Worm (Caenorhabditis elegans) whole organism, mixed stage, embryonic: ENCODE measurements around the gene C25A11.2.
A peak's percentile ranks its signal among the peaks of the same experiment; 100 is the strongest.

Experiments
- M03D4.4 ChIP-seq: sonication (generic microtip); optimal IDR thresholded peaks from 2 replicates; lab custom pipeline; 2017; ENCODE audit warnings: mild to moderate bottlenecking, missing genetic modification characterization, missing compliant biosample characterization
- blmp-1 ChIP-seq: fragments of 150-350 bp; optimal IDR thresholded peaks from 2 replicates; lab custom pipeline; 2014; ENCODE audit warnings: missing biosample characterization, missing genetic modification characterization
- ceh-39 ChIP-seq: fragments of 150-350 bp; optimal IDR thresholded peaks from 2 replicates; lab custom pipeline; 2014; ENCODE audit warnings: missing biosample characterization, missing genetic modification characterization
- ceh-43 ChIP-seq: fragments of 200-800 bp; sonication (Bioruptor generic); optimal IDR thresholded peaks from 2 replicates; lab custom pipeline; 2018; ENCODE audit warnings: mild to moderate bottlenecking, missing genetic modification characterization, moderate library complexity, missing compliant biosample characterization
- ceh-83 ChIP-seq: fragments of 200-800 bp; sonication (Bioruptor generic); optimal IDR thresholded peaks from 2 replicates; lab custom pipeline; 2018; ENCODE audit warnings: mild to moderate bottlenecking, missing genetic modification characterization, missing compliant biosample characterization
- ces-1 ChIP-seq: fragments of 150-350 bp; optimal IDR thresholded peaks from 2 replicates; lab custom pipeline; 2014; ENCODE audit warnings: missing biosample characterization, missing genetic modification reagents, missing genetic modification characterization
- cnd-1 ChIP-seq: fragments of 200-800 bp; sonication (Bioruptor generic); optimal IDR thresholded peaks from 2 replicates; lab custom pipeline; 2018; ENCODE audit warnings: mild to moderate bottlenecking, missing genetic modification characterization, missing compliant biosample characterization
- drap-1 ChIP-seq: fragments of 200-800 bp; sonication (Bioruptor generic); optimal IDR thresholded peaks from 3 replicates; lab custom pipeline; 2018; ENCODE audit warnings: mild to moderate bottlenecking, missing genetic modification characterization, missing compliant biosample characterization
- elt-1 ChIP-seq: sonication (generic microtip); optimal IDR thresholded peaks from 2 replicates; lab custom pipeline; 2017; ENCODE audit warnings: missing genetic modification characterization, mild to moderate bottlenecking, missing compliant biosample characterization, antibody characterized with exemption, moderate library complexity, borderline replicate concordance; ENCODE audit not compliant: insufficient read depth
- elt-3 ChIP-seq: fragments of 150-350 bp; optimal IDR thresholded peaks from 2 replicates; lab custom pipeline; 2014; ENCODE audit warnings: missing biosample characterization, missing genetic modification characterization
- flh-1 ChIP-seq: fragments of 200-800 bp; sonication (Bioruptor generic); optimal IDR thresholded peaks from 2 replicates; lab custom pipeline; 2018; ENCODE audit warnings: mild to moderate bottlenecking, missing genetic modification characterization, moderate library complexity, missing compliant biosample characterization
- ham-2 ChIP-seq: fragments of 200-800 bp; sonication (Bioruptor generic); optimal IDR thresholded peaks from 2 replicates; lab custom pipeline; 2018; ENCODE audit warnings: mild to moderate bottlenecking, missing genetic modification characterization, missing compliant biosample characterization
- hlh-1 ChIP-seq: fragments of 150-350 bp; optimal IDR thresholded peaks from 2 replicates; lab custom pipeline; 2014; ENCODE audit warnings: missing biosample characterization, missing genetic modification reagents, missing genetic modification characterization
- lin-32 ChIP-seq: fragments of 200-800 bp; sonication (Bioruptor generic); optimal IDR thresholded peaks from 2 replicates; lab custom pipeline; 2018; ENCODE audit warnings: mild to moderate bottlenecking, missing genetic modification characterization, missing compliant biosample characterization
- mep-1 ChIP-seq: fragments of 150-350 bp; optimal IDR thresholded peaks from 2 replicates; lab custom pipeline; 2017; ENCODE audit warnings: missing biosample characterization, missing genetic modification reagents, missing genetic modification characterization, inconsistent platforms
- mls-2 ChIP-seq: sonication (generic microtip); optimal IDR thresholded peaks from 2 replicates; lab custom pipeline; 2016; ENCODE audit warnings: mild to moderate bottlenecking, missing genetic modification characterization, moderate library complexity, missing compliant biosample characterization
- nhr-12 ChIP-seq: fragments of 150-350 bp; optimal IDR thresholded peaks from 2 replicates; lab custom pipeline; 2014; ENCODE audit warnings: missing biosample characterization, missing genetic modification characterization
- nhr-28 ChIP-seq: fragments of 150-350 bp; optimal IDR thresholded peaks from 2 replicates; lab custom pipeline; 2014; ENCODE audit warnings: missing biosample characterization, missing genetic modification characterization
- nhr-76 ChIP-seq: sonication (generic microtip); optimal IDR thresholded peaks from 2 replicates; lab custom pipeline; 2017; ENCODE audit warnings: missing biosample characterization, missing genetic modification characterization
- pha-4 ChIP-seq: fragments of 150-350 bp; optimal IDR thresholded peaks from 2 replicates; lab custom pipeline; 2018; ENCODE audit warnings: missing biosample characterization, missing genetic modification reagents, missing genetic modification characterization
- sem-2 ChIP-seq: fragments of 200-800 bp; sonication (Bioruptor generic); optimal IDR thresholded peaks from 2 replicates; lab custom pipeline; 2018; ENCODE audit warnings: mild to moderate bottlenecking, missing genetic modification characterization, missing compliant biosample characterization
- snpc-4 ChIP-seq: fragments of 150-350 bp; optimal IDR thresholded peaks from 2 replicates; lab custom pipeline; 2014; ENCODE audit warnings: missing biosample characterization, missing genetic modification characterization
- sptf-1 ChIP-seq: sonication (generic microtip); optimal IDR thresholded peaks from 2 replicates; lab custom pipeline; 2017; ENCODE audit warnings: mild to moderate bottlenecking, missing genetic modification characterization, moderate library complexity, missing compliant biosample characterization
- tbx-8 ChIP-seq: fragments of 200-800 bp; sonication (Bioruptor generic); optimal IDR thresholded peaks from 2 replicates; lab custom pipeline; 2018; ENCODE audit warnings: mild to moderate bottlenecking, missing genetic modification characterization, moderate library complexity, missing compliant biosample characterization
- unc-120 ChIP-seq: sonication (generic microtip); optimal IDR thresholded peaks from 2 replicates; lab custom pipeline; 2017; ENCODE audit warnings: missing genetic modification characterization, missing compliant biosample characterization; ENCODE audit not compliant: poor library complexity, severe bottlenecking
- unc-39 ChIP-seq: fragments of 150-350 bp; optimal IDR thresholded peaks from 2 replicates; lab custom pipeline; 2014; ENCODE audit warnings: missing biosample characterization, missing genetic modification characterization
- unc-62 ChIP-seq: fragments of 150-350 bp; optimal IDR thresholded peaks from 2 replicates; lab custom pipeline; 2014; ENCODE audit warnings: missing biosample characterization, missing genetic modification reagents, missing genetic modification characterization
- zip-8 ChIP-seq: fragments of 150-350 bp; optimal IDR thresholded peaks from 2 replicates; lab custom pipeline; 2014; ENCODE audit warnings: missing biosample characterization, missing genetic modification characterization

C25A11.2 gene

ce11 chrX:9118741-9119140 is 4.9 kb downstream of the C25A11.2 start:
- peak; percentile 32 for TF ChIP-seq sptf-1
- TF ChIP-seq mls-2 (tag; lab: Kevin White, UChicago) = peak; percentile 5
- TF ChIP-seq elt-1 (tag; lab: Kevin White, UChicago) = peak; percentile 56

- no peak for TF ChIP-seq sptf-1
Observed at ce11 chrX:9137402-9137801, 23.5 kb downstream of the C25A11.2 start, which contains the start of gene B0563.6. Gene B0563.6, plus strand, starts transcription at chrX:9137702.

- no peak for TF ChIP-seq blmp-1 (tag; lab: Kevin White, UChicago)
- no peak for TF ChIP-seq sem-2 (GFP tag; lab: Kevin White, UChicago)
- TF ChIP-seq cnd-1 (tag; lab: Kevin White, UChicago) = no peak
Observed at ce11 chrX:9145848-9146247, 32.0 kb downstream of the C25A11.2 start, which contains the start of gene B0563.5. Gene B0563.5, plus strand, starts transcription at chrX:9146148.

DNA sequence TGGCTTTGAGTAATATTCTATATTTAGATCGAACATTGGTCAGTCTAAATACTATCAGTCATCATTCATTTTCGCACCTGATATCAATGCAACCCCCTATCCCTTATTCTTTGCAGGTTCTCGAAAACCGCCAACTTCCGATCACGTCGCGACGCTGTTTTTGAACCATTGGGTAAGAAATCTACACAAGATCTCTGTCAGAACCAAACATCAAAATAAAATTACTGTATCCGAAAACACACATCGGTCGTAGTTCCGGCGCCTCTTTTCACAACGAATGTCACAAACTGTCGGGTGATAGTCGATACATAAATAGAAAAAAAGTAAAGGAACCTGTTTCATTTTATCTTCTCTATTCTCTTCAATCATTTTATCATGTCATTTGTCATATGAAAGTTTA is 33.1 kb downstream of the C25A11.2 start:
- no peak for TF ChIP-seq M03D4.4 (tag; lab: Kevin White, UChicago)
- TF ChIP-seq lin-32 (GFP tag; lab: Kevin White, UChicago) = no peak
- TF ChIP-seq nhr-76 (tag; lab: Kevin White, UChicago) = no peak
- TF ChIP-seq ceh-43 (GFP tag; lab: Kevin White, UChicago) = no peak
- TF ChIP-seq sem-2 (GFP tag; lab: Kevin White, UChicago) = no peak
- no peak for TF ChIP-seq cnd-1 (tag; lab: Kevin White, UChicago)
- no peak for TF ChIP-seq ceh-39 (tag; lab: Kevin White, UChicago)
- TF ChIP-seq snpc-4 (tag; lab: Kevin White, UChicago) = no peak
- TF ChIP-seq ham-2 (GFP tag; lab: Kevin White, UChicago) = no peak
- TF ChIP-seq zip-8 (tag; lab: Kevin White, UChicago) = no peak
- no peak for TF ChIP-seq nhr-12 (tag; lab: Kevin White, UChicago)
- no peak for TF ChIP-seq unc-39
- TF ChIP-seq nhr-28 = no peak
- TF ChIP-seq flh-1 = no peak
- TF ChIP-seq blmp-1 (tag; lab: Kevin White, UChicago) = no peak
- no peak for TF ChIP-seq elt-1 (tag; lab: Kevin White, UChicago)
- TF ChIP-seq, all 35 proteins: peak for 0

DNA sequence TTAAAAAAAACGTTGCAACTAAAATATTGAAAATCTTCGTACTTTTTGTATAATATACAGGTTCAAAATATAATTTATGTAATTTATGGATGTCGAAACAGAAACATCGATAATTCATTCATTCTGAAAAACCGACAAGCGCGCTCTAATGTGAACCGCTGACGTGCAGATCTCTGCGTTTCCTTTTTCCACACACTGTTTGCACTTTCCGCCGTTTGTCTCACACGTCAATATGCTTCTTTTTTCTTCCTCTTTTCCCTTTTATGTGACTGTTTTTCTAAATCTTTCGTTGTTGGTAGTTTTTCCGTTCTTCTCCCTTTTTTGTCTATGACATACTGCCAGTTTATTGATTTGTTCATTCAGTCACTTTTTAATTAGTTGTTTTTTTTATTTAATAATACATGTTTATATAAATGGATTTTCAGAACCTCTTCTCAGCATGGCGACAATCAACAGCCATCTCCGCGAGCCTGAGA is 36.4 kb downstream of the C25A11.2 start, which contains the start of gene tmbi-4:
Gene tmbi-4, plus strand, starts transcription at position 426 of the 476 bp plus-strand sequence.
- peak; percentile 44 for TF ChIP-seq ceh-39 (tag; lab: Kevin White, UChicago)
- TF ChIP-seq unc-120 (tag; lab: Kevin White, UChicago) = no peak
- peak; percentile 59 for TF ChIP-seq hlh-1 (tag; lab: Kevin White, UChicago)
- TF ChIP-seq ces-1 = peak; percentile 44
- peak; percentile 26 for TF ChIP-seq mep-1

DNA sequence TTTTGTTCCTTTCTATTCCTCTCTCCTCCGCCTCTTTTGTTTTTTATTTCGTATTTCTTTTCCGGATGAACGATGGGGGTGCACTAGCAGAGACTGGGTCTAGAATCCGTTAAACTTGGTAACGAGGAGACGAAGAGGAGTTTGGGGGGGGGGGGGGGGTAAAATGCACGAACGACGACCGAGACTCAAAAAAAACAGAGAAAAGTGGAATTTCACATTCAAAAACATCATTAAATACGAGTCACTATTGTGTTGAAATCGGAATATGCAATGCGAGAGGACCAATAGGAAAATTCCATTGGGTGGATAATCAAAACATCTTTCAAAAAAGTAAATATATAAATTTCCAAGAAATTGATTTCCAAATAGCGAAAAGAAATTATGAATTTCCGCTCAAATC is 40.4 kb downstream of the C25A11.2 start, which contains the start of gene B0563.7:
Gene B0563.7, minus strand, starts transcription at position 101 of the 400 bp plus-strand sequence.
- TF ChIP-seq nhr-28 (no peak), ceh-83 (no peak), hlh-1 (tag; lab: Kevin White, UChicago) (no peak), snpc-4 (tag; lab: Kevin White, UChicago) (no peak), flh-1 (no peak), mep-1 (no peak), sem-2 (GFP tag; lab: Kevin White, UChicago) (no peak), nhr-12 (tag; lab: Kevin White, UChicago) (no peak), lin-32 (GFP tag; lab: Kevin White, UChicago) (no peak), elt-1 (tag; lab: Kevin White, UChicago) (no peak), zip-8 (tag; lab: Kevin White, UChicago) (no peak), ham-2 (GFP tag; lab: Kevin White, UChicago) (no peak), ceh-43 (GFP tag; lab: Kevin White, UChicago) (no peak), elt-3 (tag; lab: Kevin White, UChicago) (no peak), tbx-8 (no peak), drap-1 (GFP tag; lab: Kevin White, UChicago) (no peak), unc-62 (GFP tag; lab: Kevin White, UChicago) (no peak), pha-4 (no peak)
